Fruit fly (Drosophila melanogaster) whole organism: Measurements from ENCODE around the gene CG13982.

Experiments
- CG8478 ChIP-seq: fragments of >200 bp; optimal IDR thresholded peaks from 2 replicates; lab custom pipeline; 2018; ENCODE audit warnings: inconsistent platforms
- Dll ChIP-seq: fragments of >200 bp; optimal IDR thresholded peaks from 2 replicates; lab custom pipeline; 2017
- EcR ChIP-seq, 2 experiments: fragments of >200 bp; optimal IDR thresholded peaks; 2 replicates each; lab custom pipeline; 2017; ENCODE audit warnings: missing biosample characterization in 2 of 2, missing genetic modification characterization in 2 of 2, missing genetic modification reagents in 2 of 2
- pan ChIP-seq: fragments of >200 bp; optimal IDR thresholded peaks from 2 replicates; lab custom pipeline; 2017
- psq ChIP-seq: fragments of >200 bp; optimal IDR thresholded peaks from 2 replicates; lab custom pipeline; 2017
- usp ChIP-seq: fragments of >200 bp; optimal IDR thresholded peaks from 2 replicates; lab custom pipeline; 2017; ENCODE audit warnings: missing biosample characterization, missing genetic modification characterization, mixed read lengths

Gene CG13982

DNA sequence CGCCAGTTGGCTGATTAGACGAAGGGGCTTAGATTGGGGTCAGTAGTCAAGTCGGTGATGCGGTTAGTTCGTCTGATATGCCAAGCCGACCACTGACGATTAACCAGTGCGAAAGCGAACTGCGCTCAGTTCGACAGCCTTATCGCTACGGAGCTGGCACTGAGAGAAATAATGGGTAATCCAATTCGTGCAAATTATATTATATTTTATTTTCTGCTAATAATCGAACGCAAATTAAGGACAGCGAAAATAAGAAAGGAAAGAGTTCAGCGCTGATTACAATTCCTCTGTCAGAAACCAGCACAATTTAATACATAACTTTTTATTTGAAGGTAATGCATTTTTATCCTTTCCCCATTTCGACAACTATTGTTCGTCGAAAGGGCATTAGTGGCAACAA is 15.0 kb upstream of the CG13982 start, which contains the start of gene CG42369:
Gene CG42369, minus strand, starts transcription at position 101 of the 400 bp plus-strand sequence.
- TF ChIP-seq CG8478 (lab: Kevin White, UChicago) = no peak
- TF ChIP-seq EcR (GFP tag; optimal IDR thresholded peaks at IDR 0.05; lab: Kevin White, UChicago) = no peak
- no peak for TF ChIP-seq Dll
- TF ChIP-seq psq (lab: Kevin White, UChicago) = no peak

DNA sequence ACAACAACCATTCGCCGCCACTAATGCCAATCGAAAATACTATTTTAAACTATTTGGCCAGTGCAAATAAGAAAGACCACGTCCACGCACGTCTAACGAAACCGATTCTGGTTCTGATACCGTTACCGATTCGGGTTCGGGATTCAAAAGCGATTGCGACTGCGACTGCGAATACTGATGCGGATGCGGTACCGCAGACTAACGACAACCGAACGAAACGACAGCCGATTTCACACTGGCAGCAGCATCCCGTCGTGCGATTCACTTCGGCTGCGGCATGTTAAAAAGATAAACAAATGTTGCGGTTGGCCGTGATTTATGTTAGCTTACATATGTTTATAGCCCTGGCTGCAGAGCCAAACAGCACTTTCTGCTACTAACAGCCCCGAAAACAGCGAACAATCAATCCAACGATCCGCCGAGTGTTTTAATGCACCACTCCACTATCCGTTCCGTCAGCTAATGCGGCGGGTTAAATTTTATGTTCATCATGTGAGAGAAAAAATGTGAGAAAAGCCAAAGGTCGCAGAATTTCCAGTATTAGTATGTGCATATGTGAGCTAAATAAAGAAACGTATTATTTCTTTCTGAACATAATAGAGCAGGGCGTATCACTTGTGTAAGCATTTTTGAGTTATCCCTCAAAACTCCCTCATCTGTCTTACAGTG is 892 bp upstream of the CG13982 start, which contains the start of gene DIP-epsilon:
Gene DIP-epsilon, minus strand, starts transcription at position 238 of the 669 bp plus-strand sequence.
- no peak for TF ChIP-seq usp (GFP tag; lab: Kevin White, UChicago)
- no peak for TF ChIP-seq pan (lab: Kevin White, UChicago)
- TF ChIP-seq psq (lab: Kevin White, UChicago) = no peak
- no peak for TF ChIP-seq EcR (GFP tag; optimal IDR thresholded peaks at IDR 0.05; lab: Kevin White, UChicago)
- TF ChIP-seq Dll = no peak
- TF ChIP-seq CG8478 (lab: Kevin White, UChicago) = no peak

DNA sequence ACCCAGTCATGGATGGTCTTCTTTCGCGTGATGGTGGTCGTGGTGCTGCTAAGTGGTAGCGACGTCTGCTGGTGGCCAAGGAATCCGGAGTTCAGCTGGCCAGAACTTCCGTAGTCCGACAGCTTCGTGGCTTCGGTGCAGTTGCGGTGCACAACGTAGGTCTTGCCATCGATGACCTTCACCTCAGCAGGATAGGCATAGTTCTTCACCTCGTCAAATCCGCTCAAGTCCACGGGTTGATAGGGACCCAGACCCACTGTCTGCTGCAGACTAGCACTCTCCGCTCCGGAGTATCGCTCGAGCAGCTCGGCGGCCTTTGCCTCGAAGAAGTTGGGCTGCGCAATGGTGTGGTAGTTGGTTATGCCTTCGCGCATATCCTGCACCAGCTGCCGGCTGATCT is 9.4 kb downstream of the CG13982 start:
- no peak for TF ChIP-seq EcR (GFP tag; optimal IDR thresholded peaks at IDR 0.05; lab: Kevin White, UChicago)
- no peak for TF ChIP-seq usp (GFP tag; lab: Kevin White, UChicago)
- no peak for TF ChIP-seq Dll
- no peak for TF ChIP-seq pan (lab: Kevin White, UChicago)
- no peak for TF ChIP-seq CG8478 (lab: Kevin White, UChicago)
- no peak for TF ChIP-seq psq (lab: Kevin White, UChicago)

DNA sequence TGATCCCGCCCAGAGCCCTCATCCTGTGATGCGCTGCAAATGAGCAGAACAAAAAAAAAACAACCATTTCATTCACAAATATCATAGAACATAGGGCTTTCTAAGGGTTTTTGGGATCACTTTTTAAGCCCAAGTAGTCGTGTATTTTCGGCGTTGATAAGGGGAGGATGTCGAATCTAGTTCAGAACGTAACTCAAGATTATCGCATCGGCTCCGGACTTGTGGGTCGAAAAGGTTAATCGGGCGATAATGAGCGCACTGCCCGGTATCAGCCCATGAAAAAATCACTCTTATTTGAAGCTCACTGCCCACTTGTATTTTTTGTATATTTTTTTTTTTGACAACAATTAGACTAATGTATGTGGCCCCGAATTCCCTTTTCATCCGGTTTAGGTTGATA is 10.4 kb downstream of the CG13982 start:
- TF ChIP-seq psq (lab: Kevin White, UChicago) (no peak), usp (GFP tag; lab: Kevin White, UChicago) (no peak), CG8478 (lab: Kevin White, UChicago) (no peak), EcR (GFP tag; optimal IDR thresholded peaks at IDR 0.05; lab: Kevin White, UChicago) (no peak), pan (lab: Kevin White, UChicago) (no peak), Dll (no peak)

DNA sequence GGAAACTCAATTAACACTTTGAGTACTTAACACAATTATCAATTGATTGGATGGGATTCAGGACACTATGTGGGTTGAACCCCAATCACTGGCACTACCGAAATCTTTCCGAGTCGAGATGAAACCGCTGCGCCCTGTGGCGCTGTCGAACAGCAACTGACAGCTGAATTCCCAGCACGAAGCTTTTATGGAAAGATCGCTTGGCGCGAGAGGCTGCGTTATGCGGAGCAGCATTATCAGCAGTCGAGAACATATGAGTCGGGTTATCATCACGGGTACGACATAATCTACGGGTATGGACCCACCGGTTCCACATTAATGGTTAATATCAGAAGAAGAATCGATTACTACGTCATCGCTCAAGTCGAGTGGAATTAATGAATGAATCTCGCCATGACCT is 11.0 kb downstream of the CG13982 start, which contains the start of gene Tig:
Gene Tig, minus strand, starts transcription at position 163 of the 400 bp plus-strand sequence.
- no peak for TF ChIP-seq pan (lab: Kevin White, UChicago)

DNA sequence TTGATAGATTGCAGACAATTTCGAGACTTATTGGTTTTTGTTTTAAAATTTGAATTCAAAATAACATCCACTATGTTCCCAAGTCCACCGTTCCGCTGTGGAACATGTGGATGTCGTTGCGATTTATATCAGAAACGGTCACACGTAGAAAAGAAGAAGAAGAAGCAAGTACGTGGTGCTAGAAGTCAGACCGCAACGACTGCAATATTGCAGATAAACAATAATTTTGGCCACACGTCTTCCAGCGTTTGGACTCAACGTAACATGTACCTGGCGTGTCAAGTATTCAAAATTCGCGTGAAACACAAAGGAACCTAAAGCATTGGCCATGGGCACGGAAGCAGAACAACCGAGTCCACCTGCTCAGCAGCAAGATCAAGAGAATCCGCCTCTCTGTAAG is 12.1 kb downstream of the CG13982 start, which contains the start of gene Fic:
Gene Fic, plus strand, starts transcription at position 139 of the 400 bp plus-strand sequence.
- no peak for TF ChIP-seq EcR (GFP tag; optimal IDR thresholded peaks at IDR 0.05; lab: Kevin White, UChicago)
- no peak for TF ChIP-seq usp (GFP tag; lab: Kevin White, UChicago)
- no peak for TF ChIP-seq CG8478 (lab: Kevin White, UChicago)
- no peak for TF ChIP-seq Dll
- no peak for TF ChIP-seq psq (lab: Kevin White, UChicago)

DNA sequence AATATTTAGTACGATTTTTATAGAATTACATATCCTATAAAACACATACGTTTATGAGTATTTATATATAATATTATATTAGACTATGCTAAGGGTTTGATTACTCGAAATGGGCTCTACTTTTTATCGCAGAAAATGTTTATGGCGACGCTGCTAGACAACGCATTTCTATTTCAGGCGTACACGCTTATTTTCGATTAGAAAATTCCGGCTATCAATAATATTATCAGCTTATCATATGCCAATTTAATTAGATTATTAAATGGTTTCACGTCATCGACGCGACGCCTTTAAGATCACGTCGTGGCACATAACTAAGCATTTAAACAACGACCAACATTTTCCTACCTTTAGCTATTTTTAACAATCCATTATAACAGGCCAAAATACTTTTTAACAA is 14.2 kb downstream of the CG13982 start:
- TF ChIP-seq EcR (GFP tag; optimal IDR thresholded peaks at IDR 0.05; lab: Kevin White, UChicago) = no peak
- no peak for TF ChIP-seq CG8478 (lab: Kevin White, UChicago)
- no peak for TF ChIP-seq Dll
- TF ChIP-seq usp (GFP tag; lab: Kevin White, UChicago) = no peak
- no peak for TF ChIP-seq pan (lab: Kevin White, UChicago)

- TF ChIP-seq Dll (no peak), pan (lab: Kevin White, UChicago) (no peak)
These were observed 35.6 kb downstream of the CG13982 start for dm6 chr2L:6447581-6448333.

- TF ChIP-seq CG8478 (lab: Kevin White, UChicago) (no peak), EcR (GFP tag; optimal IDR thresholded peaks at IDR 0.05; lab: Kevin White, UChicago) (no peak), usp (GFP tag; lab: Kevin White, UChicago) (no peak)
These were observed 36.2 kb downstream of the CG13982 start, which contains the start of gene Acox3 for dm6 chr2L:6448334-6448703. Gene Acox3 (minus strand): TSS chr2L:6448403.

dm6 chr2L:6449753-6450152 is 37.6 kb downstream of the CG13982 start:
- TF ChIP-seq Dll = no peak
- no peak for TF ChIP-seq usp (GFP tag; lab: Kevin White, UChicago)
- no peak for TF ChIP-seq psq (lab: Kevin White, UChicago)
- no peak for TF ChIP-seq CG8478 (lab: Kevin White, UChicago)
- TF ChIP-seq pan (lab: Kevin White, UChicago) = no peak
- no peak for TF ChIP-seq EcR (GFP tag; optimal IDR thresholded peaks at IDR 0.05; lab: Kevin White, UChicago)

DNA sequence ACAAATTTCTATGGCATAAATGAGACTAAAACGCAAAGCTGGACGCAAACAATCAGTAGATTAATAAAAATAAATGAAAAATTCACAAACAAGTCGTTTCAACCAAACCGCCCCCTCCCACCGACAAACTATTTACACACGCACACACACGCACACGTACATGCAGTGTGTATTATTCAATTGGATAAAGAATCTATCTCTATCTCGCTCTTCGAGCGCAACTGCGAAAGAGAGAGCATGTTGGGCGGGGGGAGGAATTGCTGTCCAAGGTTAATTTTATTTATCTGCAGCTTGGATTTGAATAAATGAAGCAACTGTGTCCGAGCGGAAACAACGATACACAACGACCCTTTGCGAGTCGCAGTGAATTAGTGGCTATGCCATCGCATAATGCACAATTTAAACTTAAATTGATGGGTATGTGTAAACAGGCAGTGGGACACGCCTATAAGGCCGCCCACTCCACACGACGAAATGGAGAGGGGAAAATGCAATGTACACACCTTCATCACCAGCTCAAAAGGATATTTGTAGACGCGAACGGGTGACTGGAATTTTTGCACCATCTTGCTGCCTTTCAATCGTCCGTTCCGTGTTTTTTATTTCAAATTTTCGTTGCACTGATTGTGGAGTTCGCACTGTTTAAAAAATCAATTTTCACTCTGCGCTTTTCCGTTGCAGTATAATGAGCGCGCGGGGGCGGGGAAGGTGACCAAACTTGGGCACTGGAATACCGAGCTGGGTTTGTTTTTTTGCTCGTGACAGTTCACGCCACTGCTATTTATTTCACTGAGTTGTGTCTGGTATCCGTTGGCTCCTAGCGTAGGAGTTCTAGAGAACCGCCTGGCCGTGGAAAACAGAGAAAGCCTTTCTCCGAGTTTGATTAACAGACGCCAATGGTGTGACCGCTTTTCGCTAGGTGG is 43.2 kb downstream of the CG13982 start, which contains the start of gene retm:
Gene retm, minus strand, starts transcription at position 898 of the 923 bp plus-strand sequence.
- no peak for TF ChIP-seq usp (GFP tag; lab: Kevin White, UChicago)
- no peak for TF ChIP-seq CG8478 (lab: Kevin White, UChicago)
- TF ChIP-seq Dll = no peak
- TF ChIP-seq psq (lab: Kevin White, UChicago) = no peak
- TF ChIP-seq pan (lab: Kevin White, UChicago) = no peak
- no peak for TF ChIP-seq EcR (GFP tag; optimal IDR thresholded peaks at IDR 0.05; lab: Kevin White, UChicago)
